Fruit fly (Drosophila melanogaster) whole organism, embryonic: ENCODE results near the gene rgn.

Experiments used
- Asciz ChIP-seq: fragments of 200-800 bp; sonication (Bioruptor generic); optimal IDR thresholded peaks from 2 replicates; lab custom pipeline; 2017; ENCODE audit warnings: missing biosample characterization, mild to moderate bottlenecking, missing genetic modification characterization, missing genetic modification reagents
- Awh ChIP-seq: fragments of 200-800 bp; sonication (Bioruptor generic); IDR thresholded peaks from 2 replicates; pipeline ENCODE4, ENCODE4 v1.3.6; 2022; ENCODE audit warnings: missing biosample characterization, missing genetic modification characterization
- Bdp1 ChIP-seq: fragments of 200-800 bp; sonication (Bioruptor generic); optimal IDR thresholded peaks from 3 replicates; lab custom pipeline; 2016; ENCODE audit warnings: missing biosample characterization, missing genetic modification characterization
- Blimp-1 ChIP-seq: fragments of 200-800 bp; sonication (Bioruptor generic); optimal IDR thresholded peaks from 3 replicates; lab custom pipeline; 2018; ENCODE audit warnings: missing biosample characterization, missing genetic modification characterization, mild to moderate bottlenecking, moderate library complexity, missing genetic modification reagents
- CG11696 ChIP-seq: fragments of 200-800 bp; sonication (Bioruptor generic); IDR thresholded peaks from 2 replicates; pipeline ENCODE4 v1.3.6; 2022; ENCODE audit warnings: missing biosample characterization, missing genetic modification characterization
- CG12769 ChIP-seq: fragments of 200-800 bp; sonication (Bioruptor generic); optimal IDR thresholded peaks from 2 replicates; lab custom pipeline; 2019; ENCODE audit warnings: missing biosample characterization, mild to moderate bottlenecking, missing genetic modification characterization, moderate library complexity
- CG15011 ChIP-seq: fragments of 200-800 bp; sonication (Bioruptor generic); optimal IDR thresholded peaks from 3 replicates; lab custom pipeline; 2018; ENCODE audit warnings: missing biosample characterization, mild to moderate bottlenecking, missing genetic modification characterization
- CG15073 ChIP-seq: fragments of 200-800 bp; sonication (Bioruptor generic); optimal IDR thresholded peaks from 2 replicates; lab custom pipeline; 2016; ENCODE audit warnings: missing biosample characterization, missing genetic modification characterization
- CG15269 ChIP-seq: fragments of 200-800 bp; sonication (Bioruptor generic); optimal IDR thresholded peaks from 2 replicates; lab custom pipeline; 2018; ENCODE audit warnings: missing biosample characterization, mild to moderate bottlenecking, missing genetic modification characterization, moderate library complexity
- CG16779 ChIP-seq: fragments of 200-800 bp; sonication (Bioruptor generic); IDR thresholded peaks from 2 replicates; pipeline ENCODE4 v1.3.6; 2022; ENCODE audit warnings: missing biosample characterization, missing genetic modification characterization
- CG17328 ChIP-seq: fragments of 200-800 bp; sonication (Bioruptor generic); IDR thresholded peaks from 2 replicates; pipeline ENCODE4 v1.3.6; 2022; ENCODE audit warnings: missing biosample characterization, missing genetic modification characterization
- CG17359 ChIP-seq: fragments of 200-800 bp; sonication (Bioruptor generic); optimal IDR thresholded peaks from 3 replicates; lab custom pipeline; 2018; ENCODE audit warnings: missing biosample characterization, mild to moderate bottlenecking, missing genetic modification characterization, moderate library complexity
- CG17568 ChIP-seq: fragments of 200-800 bp; sonication (Bioruptor generic); optimal IDR thresholded peaks from 2 replicates; lab custom pipeline; 2018; ENCODE audit warnings: missing biosample characterization, mild to moderate bottlenecking, missing genetic modification characterization, moderate library complexity
- CG18476 ChIP-seq: fragments of 200-800 bp; sonication (Bioruptor generic); optimal IDR thresholded peaks from 2 replicates; lab custom pipeline; 2016; ENCODE audit warnings: missing biosample characterization, mild to moderate bottlenecking, missing genetic modification characterization
- CG2116 ChIP-seq: fragments of 200-800 bp; sonication (Bioruptor generic); optimal IDR thresholded peaks from 3 replicates; lab custom pipeline; 2018; ENCODE audit warnings: missing biosample characterization, mild to moderate bottlenecking, missing genetic modification characterization
- CG3838 ChIP-seq: fragments of 200-800 bp; sonication (Bioruptor generic); optimal IDR thresholded peaks from 3 replicates; lab custom pipeline; 2016; ENCODE audit warnings: missing biosample characterization, missing genetic modification characterization
- CG4282 ChIP-seq: fragments of 200-800 bp; sonication (Bioruptor generic); optimal IDR thresholded peaks from 2 replicates; lab custom pipeline; 2016; ENCODE audit warnings: missing biosample characterization, missing genetic modification characterization
- CG4617 ChIP-seq: fragments of 200-800 bp; sonication (Bioruptor generic); optimal IDR thresholded peaks from 3 replicates; lab custom pipeline; 2016; ENCODE audit warnings: missing biosample characterization, missing genetic modification characterization, borderline replicate concordance
- CG4730 ChIP-seq: fragments of 200-800 bp; sonication (Bioruptor generic); IDR thresholded peaks from 2 replicates; pipeline ENCODE4 v1.3.6; 2022; ENCODE audit warnings: missing biosample characterization, missing genetic modification characterization
- CG5245 ChIP-seq: fragments of 200-800 bp; sonication (Bioruptor generic); optimal IDR thresholded peaks from 3 replicates; lab custom pipeline; 2016; ENCODE audit warnings: missing biosample characterization, missing genetic modification characterization
- CG6813 ChIP-seq: fragments of 200-800 bp; sonication (Bioruptor generic); optimal IDR thresholded peaks from 2 replicates; lab custom pipeline; 2017; ENCODE audit warnings: missing biosample characterization, missing genetic modification characterization, mild to moderate bottlenecking, moderate library complexity, missing genetic modification reagents
- CG9609 ChIP-seq: fragments of 200-800 bp; sonication (Bioruptor generic); optimal IDR thresholded peaks from 3 replicates; lab custom pipeline; 2016; ENCODE audit warnings: missing biosample characterization, missing genetic modification characterization
- CG9727 ChIP-seq: fragments of 200-800 bp; sonication (Bioruptor generic); optimal IDR thresholded peaks from 3 replicates; lab custom pipeline; 2017; ENCODE audit warnings: missing biosample characterization, mild to moderate bottlenecking, missing genetic modification characterization
- D19B ChIP-seq: fragments of 200-800 bp; sonication (Bioruptor generic); optimal IDR thresholded peaks from 2 replicates; lab custom pipeline; 2017; ENCODE audit warnings: missing biosample characterization, mild to moderate bottlenecking, missing genetic modification characterization
- Eip74EF ChIP-seq, 2 experiments: fragments of 200-800 bp in 1 of 2; fragments of >200 bp in 1 of 2; sonication (Bioruptor generic) in 1 of 2; optimal IDR thresholded peaks; 2 replicates each; lab custom pipeline; 2017 to 2019; ENCODE audit warnings: missing biosample characterization in 2 of 2, missing genetic modification characterization in 2 of 2, mild to moderate bottlenecking in 1 of 2, moderate library complexity in 1 of 2
- Fer1 ChIP-seq: fragments of 200-800 bp; sonication (Bioruptor generic); optimal IDR thresholded peaks from 2 replicates; lab custom pipeline; 2017; ENCODE audit warnings: missing biosample characterization, mild to moderate bottlenecking, missing genetic modification characterization
- HLH3B ChIP-seq: fragments of 200-800 bp; sonication (Bioruptor generic); IDR thresholded peaks from 2 replicates; pipeline ENCODE4 v1.3.6; 2022; ENCODE audit warnings: missing biosample characterization, missing genetic modification characterization
- Hey ChIP-seq: fragments of 200-800 bp; sonication (Bioruptor generic); optimal IDR thresholded peaks from 3 replicates; lab custom pipeline; 2018; ENCODE audit warnings: missing biosample characterization, mild to moderate bottlenecking, missing genetic modification characterization
- Lhr ChIP-seq: fragments of 200-800 bp; sonication (Bioruptor generic); optimal IDR thresholded peaks from 3 replicates; lab custom pipeline; 2017; ENCODE audit warnings: mild to moderate bottlenecking, missing biosample characterization, missing genetic modification reagents, missing genetic modification characterization
- MBD-R2 ChIP-seq: fragments of 200-800 bp; sonication (Bioruptor generic); IDR thresholded peaks from 2 replicates; pipeline ENCODE4 v1.3.6; 2022; ENCODE audit warnings: missing biosample characterization, missing genetic modification characterization
- Pdp1 ChIP-seq, 2 experiments: fragments of 200-800 bp; sonication (Bioruptor generic); optimal IDR thresholded peaks; 3 replicates each; lab custom pipeline; 2016; ENCODE audit warnings: missing biosample characterization in 2 of 2, missing genetic modification characterization in 2 of 2, mild to moderate bottlenecking in 1 of 2, moderate library complexity in 1 of 2
- Sry-β ChIP-seq: fragments of 200-800 bp; sonication (Bioruptor generic); optimal IDR thresholded peaks from 2 replicates; lab custom pipeline; 2018; ENCODE audit warnings: missing biosample characterization, mild to moderate bottlenecking, missing genetic modification characterization, moderate library complexity
- bab2 ChIP-seq: fragments of 200-800 bp; sonication (Bioruptor generic); optimal IDR thresholded peaks from 2 replicates; lab custom pipeline; 2016; ENCODE audit warnings: missing biosample characterization, missing genetic modification characterization
- ci ChIP-seq: fragments of 200-800 bp; sonication (Bioruptor generic); IDR thresholded peaks from 3 replicates; pipeline ENCODE4 v1.3.6; 2022; ENCODE audit warnings: missing biosample characterization, missing genetic modification characterization
- dan ChIP-seq: fragments of 200-800 bp; sonication (Bioruptor generic); IDR thresholded peaks from 2 replicates; pipeline ENCODE4 v1.3.6; 2022; ENCODE audit warnings: missing biosample characterization, missing genetic modification characterization
- dysf ChIP-seq: fragments of 200-800 bp; sonication (Bioruptor generic); IDR thresholded peaks from 3 replicates; pipeline ENCODE4 v1.3.6; 2022; ENCODE audit warnings: missing biosample characterization, missing genetic modification characterization
- emc ChIP-seq: fragments of 200-800 bp; sonication (Bioruptor generic); optimal IDR thresholded peaks from 2 replicates; lab custom pipeline; 2016; ENCODE audit warnings: missing biosample characterization, missing genetic modification characterization
- hbn ChIP-seq: fragments of 200-800 bp; sonication (Bioruptor generic); IDR thresholded peaks from 2 replicates; pipeline ENCODE4 v1.3.6; 2022; ENCODE audit warnings: missing biosample characterization, missing genetic modification characterization; ENCODE audit not compliant: partially characterized antibody
- her ChIP-seq: fragments of 200-800 bp; sonication (Bioruptor generic); optimal IDR thresholded peaks from 2 replicates; lab custom pipeline; 2016; ENCODE audit warnings: missing biosample characterization, missing genetic modification characterization
- hkb ChIP-seq, 2 experiments: fragments of 200-800 bp in 1 of 2; fragments of >200 bp in 1 of 2; sonication (Bioruptor generic) in 1 of 2; IDR thresholded peaks in 1 of 2; optimal IDR thresholded peaks in 1 of 2; 2 replicates each; pipeline versions ENCODE4 v1.3.6 to Lab custom; 2017 to 2022; ENCODE audit warnings: missing biosample characterization in 1 of 2, missing genetic modification characterization in 1 of 2
- hth ChIP-seq: fragments of >200 bp; optimal IDR thresholded peaks from 2 replicates; lab custom pipeline; 2017; ENCODE audit warnings: inconsistent platforms
- lbe ChIP-seq: fragments of 200-800 bp; sonication (Bioruptor generic); optimal IDR thresholded peaks from 2 replicates; lab custom pipeline; 2016; ENCODE audit warnings: missing biosample characterization, mild to moderate bottlenecking, missing genetic modification characterization
- nom ChIP-seq: fragments of 200-800 bp; sonication (Bioruptor generic); optimal IDR thresholded peaks from 2 replicates; lab custom pipeline; 2017; ENCODE audit warnings: missing biosample characterization, missing genetic modification characterization, mild to moderate bottlenecking, moderate library complexity, missing genetic modification reagents
- psq ChIP-seq: fragments of 200-800 bp; sonication (Bioruptor generic); optimal IDR thresholded peaks from 2 replicates; lab custom pipeline; 2017; ENCODE audit warnings: missing biosample characterization, missing genetic modification characterization
- sc ChIP-seq, 3 experiments: fragments of >200 bp in 2 of 3; fragments of 200-800 bp in 1 of 3; sonication (Bioruptor generic) in 1 of 3; optimal IDR thresholded peaks; 2 replicates in 2 of 3; 3 replicates in 1 of 3; lab custom pipeline; 2017; ENCODE audit warnings: mild to moderate bottlenecking in 1 of 3, missing biosample characterization in 1 of 3, missing genetic modification characterization in 1 of 3, missing genetic modification reagents in 1 of 3
- sd ChIP-seq: fragments of 200-800 bp; sonication (Bioruptor generic); optimal IDR thresholded peaks from 3 replicates; lab custom pipeline; 2018; ENCODE audit warnings: missing biosample characterization, mild to moderate bottlenecking, missing genetic modification characterization, moderate library complexity
- sens-2 ChIP-seq: fragments of 200-800 bp; sonication (Bioruptor generic); IDR thresholded peaks from 2 replicates; pipeline ENCODE4 v1.3.6; 2022; ENCODE audit warnings: missing biosample characterization, missing genetic modification characterization
- sisA ChIP-seq: fragments of 200-800 bp; sonication (Bioruptor generic); IDR thresholded peaks from 2 replicates; pipeline ENCODE4 v1.3.6; 2022; ENCODE audit warnings: missing biosample characterization, missing genetic modification characterization
- slp2 ChIP-seq: fragments of 200-800 bp; sonication (Bioruptor generic); optimal IDR thresholded peaks from 2 replicates; lab custom pipeline; 2016; ENCODE audit warnings: missing biosample characterization, missing genetic modification characterization
- unpg ChIP-seq: fragments of 200-800 bp; sonication (Bioruptor generic); optimal IDR thresholded peaks from 3 replicates; lab custom pipeline; 2018; ENCODE audit warnings: missing biosample characterization, mild to moderate bottlenecking, missing genetic modification characterization, moderate library complexity

rgn gene

DNA sequence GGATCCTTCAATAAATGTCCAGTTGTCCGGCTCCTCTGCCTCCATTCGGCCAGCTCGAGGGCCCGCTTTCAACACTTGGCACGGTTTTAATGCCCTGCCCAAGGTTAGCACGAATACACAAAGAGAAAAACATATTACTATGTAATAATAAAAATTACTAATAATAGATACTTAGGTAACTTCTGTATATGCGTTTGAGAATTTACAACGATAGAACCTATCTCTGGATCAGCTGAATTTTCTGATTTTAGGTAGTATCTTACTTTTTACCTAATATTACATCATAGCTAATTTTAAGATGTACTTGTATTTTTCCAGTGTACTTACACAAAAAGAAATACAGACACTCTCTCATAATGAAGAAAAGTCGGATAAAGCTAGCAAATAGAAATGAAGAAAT lies 3.4 kb downstream of the rgn start (continued):
- TF ChIP-seq HLH3B (GFP tag; lab: Robert Waterston, UW) = 0 out of 2 replicates have a peak, but pooled peaks have one; percentile 20
- no peak for TF ChIP-seq Hey
- TF ChIP-seq CG18476 (GFP tag; lab: Kevin White, UChicago) = no peak
- peak; percentile 31 for TF ChIP-seq CG15269 (tag; lab: Kevin White, UChicago)
- TF ChIP-seq sc (optimal IDR thresholded peaks at IDR 0.05; lab: Kevin White, UChicago) = no peak
- no peak for TF ChIP-seq sc (GFP tag; optimal IDR thresholded peaks at IDR 0.05; lab: Kevin White, UChicago)
- no peak for TF ChIP-seq CG4617 (GFP tag; lab: Kevin White, UChicago)
- TF ChIP-seq dysf = 0 out of 3 replicates have a peak, but pooled peaks have one; percentile 13
- TF ChIP-seq CG5245 (GFP tag; lab: Kevin White, UChicago) = no peak
- peak; percentile 15 for TF ChIP-seq CG17359 (tag; lab: Kevin White, UChicago)
- no peak for TF ChIP-seq Awh (GFP tag; lab: Robert Waterston, UW)
- TF ChIP-seq dan = no peak
- no peak for TF ChIP-seq CG2116 (GFP tag; lab: Kevin White, UChicago)
- no peak for TF ChIP-seq CG15011 (GFP tag; lab: Kevin White, UChicago)
- TF ChIP-seq CG17568 = no peak
- no peak for TF ChIP-seq sens-2 (GFP tag; lab: Robert Waterston, UW)
- no peak for TF ChIP-seq CG3838 (GFP tag; lab: Kevin White, UChicago)
- no peak for TF ChIP-seq CG9609 (GFP tag; lab: Kevin White, UChicago)
- TF ChIP-seq hth (lab: Kevin White, UChicago) = no peak
- no peak for TF ChIP-seq her
- TF ChIP-seq Fer1 (GFP tag; lab: Kevin White, UChicago) = peak; percentile 30
- TF ChIP-seq psq = no peak
- no peak for TF ChIP-seq Lhr (GFP tag; lab: Kevin White, UChicago)
- TF ChIP-seq MBD-R2 = no peak
- TF ChIP-seq Sry-β (GFP tag; lab: Kevin White, UChicago) = no peak
- TF ChIP-seq nom = no peak
- no peak for TF ChIP-seq CG6813 (GFP tag; lab: Kevin White, UChicago)
- no peak for TF ChIP-seq Bdp1
- TF ChIP-seq unpg (GFP tag; lab: Kevin White, UChicago) = peak; percentile 54
- no peak for TF ChIP-seq ci (GFP tag; lab: Robert Waterston, UW)
- no peak for TF ChIP-seq slp2 (GFP tag; lab: Kevin White, UChicago)
- TF ChIP-seq Eip74EF (GFP tag; optimal IDR thresholded peaks at IDR 0.05; lab: Kevin White, UChicago) = no peak
- no peak for TF ChIP-seq CG15073 (GFP tag; lab: Kevin White, UChicago)
- no peak for TF ChIP-seq hkb (optimal IDR thresholded peaks at IDR 0.05; lab: Kevin White, UChicago)
- TF ChIP-seq hkb (GFP tag; IDR thresholded peaks at IDR 0.05; lab: Robert Waterston, UW) = no peak
- TF ChIP-seq Pdp1 (GFP tag; optimal IDR thresholded peaks at IDR 0.05; lab: Kevin White, UChicago) = peak in 1 of 2 experiments; percentile 15
- no peak for TF ChIP-seq sisA
- no peak for TF ChIP-seq D19B (GFP tag; lab: Kevin White, UChicago)
- TF ChIP-seq CG4282 = no peak
- no peak for TF ChIP-seq CG11696
- no peak for TF ChIP-seq lbe
- no peak for TF ChIP-seq CG4730 (GFP tag; lab: Robert Waterston, UW)
- no peak for TF ChIP-seq Asciz (GFP tag; lab: Kevin White, UChicago)
- TF ChIP-seq CG9727 = peak; percentile 1
- TF ChIP-seq emc (GFP tag; lab: Kevin White, UChicago) = no peak
- no peak for TF ChIP-seq CG17328 (GFP tag; lab: Robert Waterston, UW)
- TF ChIP-seq CG12769 (tag; lab: Kevin White, UChicago) = no peak
- TF ChIP-seq bab2 = no peak
- no peak for TF ChIP-seq hbn (GFP tag; lab: Robert Waterston, UW)
- no peak for TF ChIP-seq CG16779 (GFP tag; lab: Robert Waterston, UW)
- TF ChIP-seq Blimp-1 (GFP tag; lab: Kevin White, UChicago) = peak; percentile 25
- TF ChIP-seq sd (tag; lab: Kevin White, UChicago) = no peak
